Fruit fly (Drosophila melanogaster): Measurements from ENCODE around the gene TwdlE.

The TwdlE gene

DNA sequence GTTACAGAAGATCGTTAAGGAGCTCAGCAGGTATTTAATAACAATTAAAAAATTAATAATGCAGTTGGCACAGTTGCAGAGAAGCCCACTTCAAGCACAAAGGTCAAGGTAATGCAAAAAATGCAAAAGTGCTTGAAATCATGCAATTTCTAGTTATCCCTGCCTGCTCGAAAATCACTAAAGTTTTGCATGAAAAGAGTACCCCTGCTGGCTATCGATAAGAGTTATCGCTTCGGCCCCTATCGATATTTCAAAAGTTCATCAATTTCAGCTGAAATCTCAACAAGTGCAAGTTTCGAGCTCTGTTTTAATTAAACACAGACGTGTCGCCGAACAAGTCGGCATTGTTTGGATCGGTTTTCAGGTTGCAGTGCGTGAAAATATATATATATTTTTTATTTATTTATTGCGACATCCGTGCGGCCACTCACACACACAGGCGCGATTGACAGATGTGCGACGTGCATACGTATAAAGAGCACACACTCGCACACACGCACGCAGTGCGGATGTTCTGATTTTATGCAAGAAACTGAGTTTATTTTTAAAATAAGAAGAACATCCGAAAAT, 39.3 kb downstream of the TwdlE start (continued):
- TF ChIP-seq net (GFP tag; optimal IDR thresholded peaks at IDR 0.05), result peak; percentile 48
- peak; percentile 77 for TF ChIP-seq Eip93F (GFP tag; optimal IDR thresholded peaks at IDR 0.05)
- TF ChIP-seq eg (GFP tag; IDR thresholded peaks at IDR 0.05), result peak; percentile 57; the same call in 1 of the 3 replicates
- 0 out of 3 replicates have a peak, but pooled peaks have one; percentile 14 for TF ChIP-seq CG8119 (GFP tag; IDR thresholded peaks at IDR 0.05)
- TF ChIP-seq acj6 (GFP tag; optimal IDR thresholded peaks at IDR 0.05), result peak; percentile 28
- peak; percentile 89 for TF ChIP-seq svp (GFP tag)
- no peak for TF ChIP-seq CG16779 (tag; optimal IDR thresholded peaks at IDR 0.05)
- no peak for TF ChIP-seq CG11294 (GFP tag; IDR thresholded peaks at IDR 0.05)
- TF ChIP-seq CG10669 (GFP tag; optimal IDR thresholded peaks at IDR 0.05), result peak; percentile 50
- TF ChIP-seq CG31627 (GFP tag; optimal IDR thresholded peaks at IDR 0.05), result peak; percentile 66
- peak; percentile 63 for TF ChIP-seq lz (GFP tag; optimal IDR thresholded peaks at IDR 0.05)
- TF ChIP-seq Ets96B (tag; optimal IDR thresholded peaks at IDR 0.05), result peak; percentile 10
- peak; percentile 46 for TF ChIP-seq Ets21C (GFP tag; optimal IDR thresholded peaks at IDR 0.05)
- TF ChIP-seq CG9139 (GFP tag; optimal IDR thresholded peaks at IDR 0.05), result no peak
- peak; percentile 59 for TF ChIP-seq cyc (GFP tag; optimal IDR thresholded peaks at IDR 0.05)
- no peak for TF ChIP-seq fd59A (GFP tag; optimal IDR thresholded peaks at IDR 0.05)
- peak; percentile 64 for TF ChIP-seq CG6854 (GFP tag; optimal IDR thresholded peaks at IDR 0.05)
- TF ChIP-seq CG8319 (GFP tag; optimal IDR thresholded peaks at IDR 0.05), result no peak
- TF ChIP-seq dsx (GFP tag; optimal IDR thresholded peaks at IDR 0.05; ENCODE audit: poor library complexity, severe bottlenecking), result peak; percentile 54
- TF ChIP-seq Sox15 (GFP tag; optimal IDR thresholded peaks at IDR 0.05), result peak; percentile 11
- no peak for TF ChIP-seq CG34406 (GFP tag; optimal IDR thresholded peaks at IDR 0.05)
- TF ChIP-seq Lpt (GFP tag; optimal IDR thresholded peaks at IDR 0.05), result peak; percentile 17

- no peak for TF ChIP-seq CG6792 (GFP tag; optimal IDR thresholded peaks at IDR 0.05)
- no peak for TF ChIP-seq CG3032 (tag; optimal IDR thresholded peaks at IDR 0.05)
- no peak for TF ChIP-seq acj6 (GFP tag; optimal IDR thresholded peaks at IDR 0.05)
Measured at dm6 chr2L:7820851-7821250, 39.8 kb downstream of the TwdlE start, which contains the start of gene CG7115. CG7115 (plus strand) TSS chr2L:7821151.

- TF ChIP-seq net (GFP tag; optimal IDR thresholded peaks at IDR 0.05), result no peak
- no peak for TF ChIP-seq svp (GFP tag)
- no peak for TF ChIP-seq CG10631 (GFP tag; optimal IDR thresholded peaks at IDR 0.05)
- TF ChIP-seq vri (GFP tag; optimal IDR thresholded peaks at IDR 0.05), result peak; percentile 11
- TF ChIP-seq Smox (GFP tag; optimal IDR thresholded peaks at IDR 0.05), result no peak
- TF ChIP-seq esn (GFP tag; optimal IDR thresholded peaks at IDR 0.05), result no peak
- TF ChIP-seq CG11762 (GFP tag; optimal IDR thresholded peaks at IDR 0.05; ENCODE audit: insufficient read depth), result no peak
- no peak for TF ChIP-seq CG31627 (GFP tag; optimal IDR thresholded peaks at IDR 0.05)
- TF ChIP-seq OdsH (GFP tag; optimal IDR thresholded peaks at IDR 0.05), result no peak
Measured at dm6 chr2L:7820408-7820807, 40.2 kb downstream of the TwdlE start.

DNA sequence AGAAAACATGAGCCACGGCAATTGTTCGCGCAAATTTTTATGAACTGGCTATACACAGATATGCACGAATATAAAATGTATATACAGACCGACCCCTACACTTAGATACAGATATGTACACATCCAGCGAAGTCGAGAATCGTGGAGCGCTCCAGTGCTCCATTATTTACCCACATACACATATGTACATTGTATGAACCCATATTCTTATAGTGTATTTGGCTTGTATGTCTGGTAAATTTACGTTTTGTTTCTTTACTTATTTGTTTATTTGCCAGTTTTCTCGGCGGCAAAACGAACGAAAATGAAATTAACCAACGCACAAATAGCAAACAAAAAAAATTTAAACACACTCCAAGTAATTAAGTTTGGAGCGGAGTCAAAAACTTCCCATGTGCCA, 47.3 kb downstream of the TwdlE start:
- TF ChIP-seq topi (GFP tag; optimal IDR thresholded peaks at IDR 0.05), result no peak
- TF ChIP-seq CG3032 (tag; optimal IDR thresholded peaks at IDR 0.05), result no peak
- TF ChIP-seq Eip93F (GFP tag; optimal IDR thresholded peaks at IDR 0.05), result no peak
- peak; percentile 18 for TF ChIP-seq dsx (GFP tag; optimal IDR thresholded peaks at IDR 0.05; ENCODE audit: poor library complexity, severe bottlenecking)
- TF ChIP-seq Hr39 (GFP tag; optimal IDR thresholded peaks at IDR 0.05), result no peak
- TF ChIP-seq Eip75B (GFP tag; optimal IDR thresholded peaks at IDR 0.05), result no peak
- TF ChIP-seq CG6808 (GFP tag; optimal IDR thresholded peaks at IDR 0.05), result peak; percentile 32
- TF ChIP-seq CG11762 (GFP tag; optimal IDR thresholded peaks at IDR 0.05; ENCODE audit: insufficient read depth), result no peak
- TF ChIP-seq Eip78C (GFP tag), result peak; percentile 72
- TF ChIP-seq fkh (GFP tag; optimal IDR thresholded peaks at IDR 0.05), result peak; percentile 99
- TF ChIP-seq dac (GFP tag; optimal IDR thresholded peaks at IDR 0.05), result no peak
- TF ChIP-seq ss (GFP tag; optimal IDR thresholded peaks at IDR 0.05), result peak in 1 of 2 experiments; percentile 44

All from whole organism, prepupa.